Worm (Caenorhabditis elegans) whole organism, L2 larva: ENCODE results near the gene F23D12.10.

ENCODE experiments used
- C34F6.9 ChIP-seq: fragments of 150-350 bp; optimal IDR thresholded peaks from 2 replicates; lab custom pipeline; 2014; ENCODE audit warnings: missing biosample characterization, missing genetic modification characterization
- F13H6.1 ChIP-seq: sonication (generic microtip); optimal IDR thresholded peaks from 2 replicates; lab custom pipeline; 2016; ENCODE audit warnings: missing genetic modification characterization, missing compliant biosample characterization
- Y55F3AM.14 ChIP-seq: fragments of 200-800 bp; sonication (Bioruptor generic); optimal IDR thresholded peaks from 2 replicates; lab custom pipeline; 2018; ENCODE audit warnings: mild to moderate bottlenecking, missing genetic modification characterization, missing compliant biosample characterization
- ZK546.5 ChIP-seq: sonication (generic microtip); optimal IDR thresholded peaks from 2 replicates; lab custom pipeline; 2017; ENCODE audit warnings: missing biosample characterization, missing genetic modification characterization
- alr-1 ChIP-seq: fragments of 150-350 bp; optimal IDR thresholded peaks from 2 replicates; lab custom pipeline; 2014; ENCODE audit warnings: missing biosample characterization, missing genetic modification characterization
- aly-2 ChIP-seq: fragments of 150-350 bp; optimal IDR thresholded peaks from 2 replicates; lab custom pipeline; 2014; ENCODE audit warnings: missing biosample characterization, missing genetic modification characterization
- ceh-16 ChIP-seq: fragments of 150-350 bp; optimal IDR thresholded peaks from 2 replicates; lab custom pipeline; 2014; ENCODE audit warnings: missing biosample characterization, missing genetic modification characterization
- ceh-82 ChIP-seq: fragments of 150-350 bp; optimal IDR thresholded peaks from 2 replicates; lab custom pipeline; 2014; ENCODE audit warnings: missing biosample characterization, missing genetic modification characterization
- crh-2 ChIP-seq: sonication (generic microtip); optimal IDR thresholded peaks from 2 replicates; lab custom pipeline; 2017; ENCODE audit warnings: missing biosample characterization, missing genetic modification characterization
- dmd-4 ChIP-seq: sonication (generic microtip); optimal IDR thresholded peaks from 2 replicates; lab custom pipeline; 2017; ENCODE audit warnings: missing biosample characterization, missing genetic modification characterization
- elt-1 ChIP-seq: fragments of 150-350 bp; optimal IDR thresholded peaks from 2 replicates; lab custom pipeline; 2014; ENCODE audit warnings: missing biosample characterization, missing genetic modification characterization
- elt-3 ChIP-seq: sonication (generic microtip); optimal IDR thresholded peaks from 2 replicates; lab custom pipeline; 2017; ENCODE audit warnings: missing biosample characterization, missing genetic modification characterization
- fos-1 ChIP-seq: fragments of 150-350 bp; optimal IDR thresholded peaks from 2 replicates; lab custom pipeline; 2014; ENCODE audit warnings: missing biosample characterization, missing genetic modification characterization
- gmeb-1 ChIP-seq: fragments of 150-350 bp; optimal IDR thresholded peaks from 2 replicates; lab custom pipeline; 2014; ENCODE audit warnings: missing biosample characterization, missing genetic modification characterization
- lin-11 ChIP-seq: fragments of 150-350 bp; sonication (generic microtip); optimal IDR thresholded peaks from 2 replicates; lab custom pipeline; 2014; ENCODE audit warnings: missing biosample characterization, missing genetic modification characterization, inconsistent platforms, mixed read lengths
- lin-13 ChIP-seq: fragments of 150-350 bp; optimal IDR thresholded peaks from 2 replicates; lab custom pipeline; 2014; ENCODE audit warnings: missing biosample characterization, missing genetic modification reagents, missing genetic modification characterization
- lin-39 ChIP-seq: fragments of 150-350 bp; optimal IDR thresholded peaks from 2 replicates; lab custom pipeline; 2014; ENCODE audit warnings: missing biosample characterization, missing genetic modification reagents, missing genetic modification characterization
- lsy-2 ChIP-seq, 2 experiments: fragments of 150-350 bp in 1 of 2; sonication (generic microtip) in 1 of 2; optimal IDR thresholded peaks; 2 replicates each; lab custom pipeline; 2014 to 2017; ENCODE audit warnings: missing biosample characterization in 2 of 2, missing genetic modification characterization in 2 of 2
- mab-5 ChIP-seq: fragments of 150-350 bp; optimal IDR thresholded peaks from 2 replicates; lab custom pipeline; 2014; ENCODE audit warnings: missing biosample characterization, missing genetic modification characterization
- mdl-1 ChIP-seq, 2 experiments: fragments of 150-350 bp in 1 of 2; sonication (generic microtip) in 1 of 2; optimal IDR thresholded peaks; 2 replicates each; lab custom pipeline; 2017; ENCODE audit warnings: missing biosample characterization in 2 of 2, missing genetic modification characterization in 2 of 2
- nhr-11 ChIP-seq: fragments of 150-350 bp; optimal IDR thresholded peaks from 2 replicates; lab custom pipeline; 2014; ENCODE audit warnings: missing biosample characterization, missing genetic modification characterization
- nhr-129 ChIP-seq: fragments of 150-350 bp; optimal IDR thresholded peaks from 2 replicates; lab custom pipeline; 2014; ENCODE audit warnings: missing biosample characterization, missing genetic modification characterization
- nhr-21 ChIP-seq: fragments of 150-350 bp; optimal IDR thresholded peaks from 2 replicates; lab custom pipeline; 2014; ENCODE audit warnings: missing biosample characterization, missing genetic modification characterization
- nhr-23 ChIP-seq: fragments of 150-350 bp; optimal IDR thresholded peaks from 2 replicates; lab custom pipeline; 2014; ENCODE audit warnings: missing biosample characterization, missing genetic modification reagents, missing genetic modification characterization
- nhr-237 ChIP-seq: fragments of 150-350 bp; optimal IDR thresholded peaks from 2 replicates; lab custom pipeline; 2014; ENCODE audit warnings: missing biosample characterization, missing genetic modification characterization
- nhr-6 ChIP-seq: fragments of 150-350 bp; optimal IDR thresholded peaks from 2 replicates; lab custom pipeline; 2014; ENCODE audit warnings: missing biosample characterization, missing genetic modification characterization
- nhr-77 ChIP-seq: fragments of 150-350 bp; optimal IDR thresholded peaks from 2 replicates; lab custom pipeline; 2014; ENCODE audit warnings: missing biosample characterization, missing genetic modification characterization
- peb-1 ChIP-seq: fragments of 150-350 bp; optimal IDR thresholded peaks from 2 replicates; lab custom pipeline; 2014; ENCODE audit warnings: missing biosample characterization, missing genetic modification characterization
- sem-4 ChIP-seq: fragments of 150-350 bp; optimal IDR thresholded peaks from 2 replicates; lab custom pipeline; 2014; ENCODE audit warnings: missing biosample characterization, missing genetic modification reagents, missing genetic modification characterization
- skn-1 ChIP-seq: sonication (generic microtip); optimal IDR thresholded peaks from 2 replicates; lab custom pipeline; 2017; ENCODE audit warnings: missing biosample characterization, missing genetic modification characterization
- snpc-4 ChIP-seq: fragments of 150-350 bp; optimal IDR thresholded peaks from 2 replicates; lab custom pipeline; 2014; ENCODE audit warnings: missing biosample characterization, missing genetic modification characterization
- zag-1 ChIP-seq: fragments of 150-350 bp; optimal IDR thresholded peaks from 2 replicates; lab custom pipeline; 2014; ENCODE audit warnings: missing biosample characterization, missing genetic modification characterization
- ztf-1 ChIP-seq: fragments of 200-800 bp; sonication (Bioruptor generic); conservative IDR thresholded peaks from 2 replicates; pipeline ENCODE4 v1.3.6; 2022; ENCODE audit warnings: missing genetic modification characterization, missing compliant biosample characterization
- ztf-11 ChIP-seq: sonication (generic microtip); optimal IDR thresholded peaks from 2 replicates; lab custom pipeline; 2017; ENCODE audit warnings: missing biosample characterization, missing genetic modification characterization
- ztf-4 ChIP-seq: fragments of 150-350 bp; optimal IDR thresholded peaks from 2 replicates; lab custom pipeline; 2014; ENCODE audit warnings: missing biosample characterization, missing genetic modification characterization

The F23D12.10 gene

DNA sequence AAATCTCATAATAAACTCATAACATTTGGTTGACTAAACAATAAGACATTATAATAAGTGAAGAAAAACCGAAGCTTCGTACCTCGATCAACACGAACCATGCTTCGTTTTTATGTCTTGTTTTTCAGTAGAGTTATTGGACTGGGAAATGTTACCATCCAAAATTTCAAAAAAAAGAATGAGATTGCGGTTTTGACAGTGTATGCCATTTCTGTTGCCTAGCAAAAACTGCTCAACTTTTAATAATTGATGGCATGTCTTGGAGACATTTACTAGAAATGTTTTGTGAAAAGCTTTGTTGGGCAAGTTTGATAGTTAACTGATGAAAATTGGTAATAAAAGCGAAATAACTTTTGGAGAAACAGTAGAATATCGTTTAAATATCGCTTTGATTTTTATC, 20.3 kb downstream of the F23D12.10 start, which contains the start of gene Y60A9.1:
Gene Y60A9.1 (minus strand): TSS at position 101 of the 400 bp plus-strand sequence.
- TF ChIP-seq elt-3 (tag; lab: Kevin White, UChicago) (no peak), elt-1 (tag; lab: Kevin White, UChicago) (no peak), lsy-2 (tag; optimal IDR thresholded peaks at IDR 0.05; lab: Kevin White, UChicago) (no peak), C34F6.9 (tag; lab: Kevin White, UChicago) (no peak), nhr-23 (tag; lab: Kevin White, UChicago) (no peak)

DNA sequence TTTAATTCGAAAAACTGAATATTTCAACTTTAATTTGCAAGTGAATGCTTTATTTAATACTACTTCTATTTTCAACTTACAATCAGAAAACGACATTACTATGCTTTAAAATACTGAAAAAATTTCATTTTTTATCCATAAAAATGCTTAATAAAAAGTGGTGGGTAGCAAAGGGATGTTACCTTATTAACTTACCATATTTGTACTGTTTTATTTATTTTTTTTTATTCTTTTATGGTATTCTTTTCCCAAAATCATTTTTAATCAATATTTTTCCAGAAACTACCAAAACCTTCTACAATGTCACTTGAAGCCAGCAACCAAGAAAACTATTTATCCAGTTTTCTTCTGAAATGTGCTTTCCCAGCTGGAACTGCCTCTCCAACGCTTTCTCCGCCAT, 32.6 kb downstream of the F23D12.10 start, which contains the start of gene Y60A9.3:
Gene Y60A9.3 (plus strand): TSS at position 301 of the 400 bp plus-strand sequence.
- no peak for TF ChIP-seq ceh-16 (tag; lab: Kevin White, UChicago)
- no peak for TF ChIP-seq lin-39 (tag; lab: Kevin White, UChicago)
- TF ChIP-seq dmd-4 (tag; lab: Kevin White, UChicago): no peak
- no peak for TF ChIP-seq lin-11 (tag; lab: Kevin White, UChicago)
- no peak for TF ChIP-seq peb-1 (tag; lab: Kevin White, UChicago)
- TF ChIP-seq nhr-77 (tag; lab: Kevin White, UChicago): no peak
- TF ChIP-seq nhr-21: no peak
- no peak for TF ChIP-seq gmeb-1 (tag; lab: Kevin White, UChicago)

DNA sequence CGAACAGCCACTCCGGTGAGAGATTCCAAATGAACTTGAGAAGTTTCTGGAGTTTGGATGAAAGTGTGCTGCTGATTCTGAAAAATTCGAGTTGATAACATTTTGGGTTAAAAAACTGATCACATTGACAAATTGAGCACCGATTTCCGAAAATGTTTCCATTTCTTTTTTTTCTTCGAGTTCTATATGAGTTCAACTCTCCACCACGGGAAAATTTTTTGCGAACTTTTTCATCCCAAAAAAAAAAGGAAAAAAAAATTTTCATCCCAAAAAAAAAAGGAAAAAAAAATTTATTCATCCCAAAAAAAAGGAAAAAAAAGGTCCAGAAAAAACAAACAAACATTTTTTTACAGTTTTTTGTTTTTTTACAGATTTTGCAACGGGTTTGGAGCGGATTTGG, 38.4 kb downstream of the F23D12.10 start, which contains the start of gene Y60A9A.1:
Gene Y60A9A.1 (minus strand): TSS at position 101 of the 400 bp plus-strand sequence.
- TF ChIP-seq ztf-11 (tag; lab: Kevin White, UChicago): no peak
- no peak for TF ChIP-seq lin-39 (tag; lab: Kevin White, UChicago)
- TF ChIP-seq snpc-4 (tag; lab: Kevin White, UChicago): no peak
- no peak for TF ChIP-seq nhr-11 (tag; lab: Kevin White, UChicago)
- no peak for TF ChIP-seq ceh-82 (tag; lab: Kevin White, UChicago)
- TF ChIP-seq F13H6.1: no peak
- no peak for TF ChIP-seq nhr-6 (tag; lab: Kevin White, UChicago)
- no peak for TF ChIP-seq C34F6.9 (tag; lab: Kevin White, UChicago)
- no peak for TF ChIP-seq zag-1
- TF ChIP-seq crh-2 (tag; lab: Kevin White, UChicago): no peak
- no peak for TF ChIP-seq nhr-237
- TF ChIP-seq Y55F3AM.14 (GFP tag; lab: Kevin White, UChicago): no peak
- no peak for TF ChIP-seq peb-1 (tag; lab: Kevin White, UChicago)
- TF ChIP-seq nhr-129: no peak
- TF ChIP-seq elt-3 (tag; lab: Kevin White, UChicago): no peak
- no peak for TF ChIP-seq mdl-1 (tag; optimal IDR thresholded peaks at IDR 0.05; lab: Kevin White, UChicago)
- no peak for TF ChIP-seq ztf-1
- no peak for TF ChIP-seq aly-2 (tag; lab: Kevin White, UChicago)
- no peak for TF ChIP-seq gmeb-1 (tag; lab: Kevin White, UChicago)
- no peak for TF ChIP-seq ztf-4

DNA sequence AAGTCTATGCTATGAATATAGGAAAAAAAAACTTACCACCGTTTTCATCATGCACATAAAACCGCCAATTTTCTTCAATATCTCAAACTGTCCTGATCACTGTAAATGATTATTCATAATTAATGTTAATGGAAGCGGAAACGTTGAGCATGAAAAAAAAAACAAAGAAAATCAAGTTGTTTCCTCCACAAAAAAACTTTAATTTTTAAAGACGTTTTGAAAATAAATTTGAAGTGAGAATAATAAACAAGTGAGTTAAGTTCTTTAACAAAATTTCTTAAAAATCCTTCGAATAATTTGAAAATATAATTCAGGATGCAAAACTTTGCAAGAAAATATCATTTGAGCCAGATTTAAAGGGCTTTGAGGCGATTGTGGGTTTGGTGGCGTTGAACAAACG, 45.2 kb downstream of the F23D12.10 start, which contains the start of gene irk-3:
Gene irk-3 (minus strand): TSS at position 101 of the 400 bp plus-strand sequence.
- TF ChIP-seq alr-1 (no peak), peb-1 (tag; lab: Kevin White, UChicago) (no peak), ZK546.5 (tag; lab: Kevin White, UChicago) (no peak), ztf-1 (no peak)

DNA sequence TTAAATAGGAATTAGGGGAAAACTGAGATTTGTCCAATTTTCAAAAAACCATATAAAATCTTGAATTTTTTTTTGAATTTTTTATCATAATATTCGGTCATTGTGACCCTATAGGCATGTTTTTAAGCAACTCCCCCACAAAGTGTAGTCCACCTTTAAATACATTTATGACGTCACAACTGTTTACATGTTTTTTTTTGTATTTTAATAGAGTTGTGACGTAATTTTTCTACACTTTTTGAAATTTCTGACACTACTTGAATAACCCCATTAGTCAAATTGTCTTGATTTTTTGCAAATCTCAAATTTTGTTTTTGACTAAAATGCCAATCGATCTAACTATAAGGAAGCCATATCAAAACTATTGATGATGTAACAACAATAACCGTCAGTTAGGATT, 49.5 kb downstream of the F23D12.10 start:
- TF ChIP-seq fos-1 (no peak), dmd-4 (tag; lab: Kevin White, UChicago) (no peak), skn-1 (tag; lab: Kevin White, UChicago) (no peak), lin-13 (no peak), lin-39 (tag; lab: Kevin White, UChicago) (no peak), sem-4 (tag; lab: Kevin White, UChicago) (no peak), nhr-237 (no peak), mab-5 (tag; lab: Kevin White, UChicago) (no peak), elt-3 (tag; lab: Kevin White, UChicago) (no peak)
- TF ChIP-seq, all 48 proteins: peak for 0
